Worm (Caenorhabditis elegans) whole organism, L3 larva: ENCODE results near the gene gss-1.

Source experiments
- R02D3.7 ChIP-seq: fragments of 150-350 bp; optimal IDR thresholded peaks from 2 replicates; lab custom pipeline; 2014; ENCODE audit warnings: missing biosample characterization, missing genetic modification characterization
- ama-1 ChIP-seq: fragments of 150-350 bp; optimal IDR thresholded peaks from 2 replicates; lab custom pipeline; 2018
- ceh-16 ChIP-seq: sonication (generic microtip); optimal IDR thresholded peaks from 2 replicates; lab custom pipeline; 2017; ENCODE audit warnings: missing biosample characterization, missing genetic modification characterization
- ceh-9 ChIP-seq: sonication (generic microtip); optimal IDR thresholded peaks from 2 replicates; lab custom pipeline; 2018; ENCODE audit warnings: missing biosample characterization, missing genetic modification characterization
- daf-12 ChIP-seq: fragments of 150-350 bp; optimal IDR thresholded peaks from 2 replicates; lab custom pipeline; 2014; ENCODE audit warnings: missing biosample characterization, missing genetic modification reagents, missing genetic modification characterization
- egl-27 ChIP-seq: sonication (generic microtip); optimal IDR thresholded peaks from 4 replicates; lab custom pipeline; 2017; ENCODE audit warnings: missing biosample characterization, missing genetic modification reagents, missing genetic modification characterization
- egl-5 ChIP-seq: fragments of 150-350 bp; optimal IDR thresholded peaks from 2 replicates; lab custom pipeline; 2017; ENCODE audit warnings: missing biosample characterization, missing genetic modification reagents, missing genetic modification characterization, inconsistent platforms
- elt-1 ChIP-seq: fragments of 150-350 bp; optimal IDR thresholded peaks from 2 replicates; lab custom pipeline; 2014; ENCODE audit warnings: missing biosample characterization, missing genetic modification characterization
- elt-2 ChIP-seq: sonication (generic microtip); optimal IDR thresholded peaks from 2 replicates; lab custom pipeline; 2016; ENCODE audit warnings: missing genetic modification reagents, mild to moderate bottlenecking, missing genetic modification characterization, missing compliant biosample characterization
- fkh-10 ChIP-seq: sonication (generic microtip); optimal IDR thresholded peaks from 2 replicates; lab custom pipeline; 2017; ENCODE audit warnings: missing biosample characterization, missing genetic modification reagents, missing genetic modification characterization
- fos-1 ChIP-seq: fragments of 150-350 bp; optimal IDR thresholded peaks from 2 replicates; lab custom pipeline; 2014; ENCODE audit warnings: missing biosample characterization, missing genetic modification characterization
- hmg-11 ChIP-seq: sonication (generic microtip); optimal IDR thresholded peaks from 2 replicates; lab custom pipeline; 2016; ENCODE audit warnings: missing genetic modification characterization, missing compliant biosample characterization
- jun-1 ChIP-seq: fragments of 150-350 bp; optimal IDR thresholded peaks from 2 replicates; lab custom pipeline; 2014; ENCODE audit warnings: missing biosample characterization, missing genetic modification reagents, missing genetic modification characterization
- lin-39 ChIP-seq: fragments of 150-350 bp; optimal IDR thresholded peaks from 2 replicates; lab custom pipeline; 2018; ENCODE audit warnings: missing biosample characterization, missing genetic modification reagents, missing genetic modification characterization
- mdl-1 ChIP-seq: fragments of 150-350 bp; optimal IDR thresholded peaks from 2 replicates; lab custom pipeline; 2014; ENCODE audit warnings: missing biosample characterization, missing genetic modification characterization
- mml-1 ChIP-seq: fragments of 150-350 bp; sonication (generic microtip); optimal IDR thresholded peaks from 3 replicates; lab custom pipeline; 2014; ENCODE audit warnings: missing biosample characterization, missing genetic modification characterization
- nhr-11 ChIP-seq: fragments of 150-350 bp; optimal IDR thresholded peaks from 2 replicates; lab custom pipeline; 2014; ENCODE audit warnings: missing biosample characterization, missing genetic modification characterization
- nhr-23 ChIP-seq: fragments of 150-350 bp; optimal IDR thresholded peaks from 2 replicates; lab custom pipeline; 2014; ENCODE audit warnings: missing biosample characterization, missing genetic modification reagents, missing genetic modification characterization
- nhr-237 ChIP-seq: fragments of 150-350 bp; optimal IDR thresholded peaks from 2 replicates; lab custom pipeline; 2014; ENCODE audit warnings: missing biosample characterization, missing genetic modification characterization
- nhr-25 ChIP-seq: sonication (generic microtip); optimal IDR thresholded peaks from 2 replicates; lab custom pipeline; 2017; ENCODE audit warnings: missing biosample characterization, missing genetic modification characterization
- nhr-28 ChIP-seq: fragments of 150-350 bp; optimal IDR thresholded peaks from 2 replicates; lab custom pipeline; 2014; ENCODE audit warnings: missing biosample characterization, missing genetic modification characterization
- nhr-43 ChIP-seq: sonication (generic microtip); optimal IDR thresholded peaks from 2 replicates; lab custom pipeline; 2016; ENCODE audit warnings: mild to moderate bottlenecking, missing genetic modification characterization, missing compliant biosample characterization; ENCODE audit not compliant: poor library complexity, severe bottlenecking
- nhr-67 ChIP-seq: fragments of 150-350 bp; optimal IDR thresholded peaks from 2 replicates; lab custom pipeline; 2014; ENCODE audit warnings: missing biosample characterization, missing genetic modification characterization
- nhr-76 ChIP-seq: fragments of 150-350 bp; sonication (generic microtip); optimal IDR thresholded peaks from 5 replicates; lab custom pipeline; 2014; ENCODE audit warnings: missing biosample characterization, missing genetic modification characterization
- pha-4 ChIP-seq: fragments of 150-350 bp; optimal IDR thresholded peaks from 2 replicates; lab custom pipeline; 2014; ENCODE audit warnings: missing biosample characterization, missing genetic modification reagents, missing genetic modification characterization
- pqm-1 ChIP-seq: fragments of 150-350 bp; optimal IDR thresholded peaks from 2 replicates; lab custom pipeline; 2017; ENCODE audit warnings: missing biosample characterization, missing genetic modification characterization, inconsistent platforms
- sea-2 ChIP-seq: fragments of 150-350 bp; sonication (generic microtip); optimal IDR thresholded peaks from 4 replicates; lab custom pipeline; 2014; ENCODE audit warnings: missing biosample characterization, missing genetic modification reagents, missing genetic modification characterization
- snpc-4 ChIP-seq: fragments of 150-350 bp; optimal IDR thresholded peaks from 2 replicates; lab custom pipeline; 2014; ENCODE audit warnings: missing biosample characterization, missing genetic modification characterization
- tbx-2 ChIP-seq: sonication (generic microtip); optimal IDR thresholded peaks from 2 replicates; lab custom pipeline; 2016; ENCODE audit warnings: mild to moderate bottlenecking, missing genetic modification characterization, missing compliant biosample characterization
- unc-39 ChIP-seq: sonication (generic microtip); optimal IDR thresholded peaks from 4 replicates; lab custom pipeline; 2017; ENCODE audit warnings: missing biosample characterization, missing genetic modification characterization
- zag-1 ChIP-seq: fragments of 150-350 bp; optimal IDR thresholded peaks from 2 replicates; lab custom pipeline; 2014; ENCODE audit warnings: missing biosample characterization, missing genetic modification characterization
- ztf-11 ChIP-seq: fragments of 150-350 bp; optimal IDR thresholded peaks from 2 replicates; lab custom pipeline; 2014; ENCODE audit warnings: missing biosample characterization, missing genetic modification characterization
- ztf-4 ChIP-seq: fragments of 150-350 bp; optimal IDR thresholded peaks from 2 replicates; lab custom pipeline; 2014; ENCODE audit warnings: missing biosample characterization, missing genetic modification characterization

The gss-1 gene

ce11 chrII:9407020-9407419 is 9.2 kb downstream of the gss-1 start, which contains the start of gene mpz-6:
mpz-6 (minus strand) TSS chrII:9407120.
- TF ChIP-seq nhr-11 (tag; lab: Kevin White, UChicago) (no peak), mml-1 (tag; lab: Kevin White, UChicago) (no peak)

- TF ChIP-seq R02D3.7 (tag; lab: Kevin White, UChicago) (no peak), ztf-11 (no peak), lin-39 (tag; lab: Kevin White, UChicago) (no peak), nhr-28 (no peak), ceh-16 (tag; lab: Kevin White, UChicago) (no peak), mml-1 (tag; lab: Kevin White, UChicago) (no peak), hmg-11 (no peak), fos-1 (tag; lab: Kevin White, UChicago) (no peak), nhr-25 (tag; lab: Kevin White, UChicago) (no peak), nhr-237 (tag; lab: Kevin White, UChicago) (no peak), daf-12 (tag; lab: Kevin White, UChicago) (no peak), jun-1 (tag; lab: Kevin White, UChicago) (no peak), mdl-1 (tag; lab: Kevin White, UChicago) (no peak), ceh-9 (no peak)
These were observed 12.4 kb downstream of the gss-1 start, which contains the start of gene Y51B9A.5 for ce11 chrII:9403846-9404245. Y51B9A.5 (plus strand) TSS chrII:9404146.

DNA sequence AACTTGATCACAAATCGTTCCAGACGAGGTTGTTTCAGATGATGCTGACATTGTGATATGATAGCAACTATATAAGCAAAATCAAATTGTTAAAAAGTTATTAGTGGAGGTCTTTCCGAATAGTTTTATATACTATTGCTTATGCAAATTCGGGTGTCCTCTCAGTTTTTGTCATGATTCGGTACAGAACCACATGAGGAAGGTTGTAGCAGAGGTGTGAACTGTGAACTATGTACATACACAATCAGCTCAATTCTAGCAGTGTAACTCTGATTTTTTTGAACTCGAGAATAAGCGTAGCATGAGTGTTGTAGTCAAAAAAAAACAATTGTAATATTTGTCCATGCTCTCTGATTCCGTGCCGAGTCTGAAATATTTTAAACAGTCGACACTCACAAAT is 13.1 kb downstream of the gss-1 start, which contains the start of gene Y51B9A.6:
Y51B9A.6 (minus strand) TSS at position 101 of the 400 bp plus-strand sequence.
- no peak for TF ChIP-seq R02D3.7 (tag; lab: Kevin White, UChicago)
- TF ChIP-seq nhr-23 (tag; lab: Kevin White, UChicago), result no peak
- TF ChIP-seq sea-2 (GFP tag; lab: Kevin White, UChicago), result no peak
- TF ChIP-seq ama-1, result no peak
- TF ChIP-seq pha-4 (tag; lab: Kevin White, UChicago), result no peak
- TF ChIP-seq egl-27 (tag; lab: Kevin White, UChicago), result no peak
- TF ChIP-seq egl-5 (tag; lab: Kevin White, UChicago), result no peak

DNA sequence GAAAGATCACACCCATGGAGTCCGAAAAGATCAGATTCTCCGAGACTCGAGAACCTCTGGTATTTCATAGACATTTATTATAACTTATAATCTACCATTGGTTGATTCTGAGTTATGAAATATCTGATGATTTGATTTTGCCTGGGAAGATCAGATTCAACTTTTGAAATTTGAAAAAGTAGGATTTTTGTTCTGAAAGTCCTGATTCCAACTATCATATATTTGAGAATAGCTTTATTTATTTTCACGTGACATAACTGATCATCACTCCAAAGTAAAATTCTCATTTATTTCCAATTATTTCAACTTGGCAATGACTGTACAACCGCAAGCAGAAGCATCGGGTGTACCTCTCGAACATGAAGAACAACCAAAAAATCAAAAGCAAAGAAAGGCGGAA is 16.5 kb downstream of the gss-1 start, which contains the start of gene Y51B9A.7:
Y51B9A.7 (plus strand) TSS at position 301 of the 400 bp plus-strand sequence.
- no peak for TF ChIP-seq egl-27 (tag; lab: Kevin White, UChicago)
- TF ChIP-seq nhr-23 (tag; lab: Kevin White, UChicago), result no peak
- no peak for TF ChIP-seq tbx-2 (tag; lab: Kevin White, UChicago)
- TF ChIP-seq nhr-43 (tag; lab: Kevin White, UChicago), result no peak
- TF ChIP-seq ama-1, result no peak
- TF ChIP-seq hmg-11, result no peak
- no peak for TF ChIP-seq unc-39 (tag; lab: Kevin White, UChicago)
- TF ChIP-seq fkh-10 (GFP tag; lab: Kevin White, UChicago), result no peak
- TF ChIP-seq fos-1 (tag; lab: Kevin White, UChicago), result no peak
- no peak for TF ChIP-seq egl-5 (tag; lab: Kevin White, UChicago)
- TF ChIP-seq snpc-4 (tag; lab: Kevin White, UChicago), result no peak
- no peak for TF ChIP-seq zag-1 (tag; lab: Kevin White, UChicago)
- no peak for TF ChIP-seq elt-1 (tag; lab: Kevin White, UChicago)
- TF ChIP-seq nhr-76 (tag; lab: Kevin White, UChicago), result no peak
- TF ChIP-seq pqm-1 (tag; lab: Kevin White, UChicago), result no peak
- TF ChIP-seq ztf-4 (tag; lab: Kevin White, UChicago), result no peak

ce11 chrII:9398370-9398901 is 17.8 kb downstream of the gss-1 start, which contains the start of the genes Y51B9A.14 and Y51B9A.8:
Y51B9A.14 (minus strand) TSS chrII:9398470.
Y51B9A.8 (plus strand) TSS chrII:9398851.
- no peak for TF ChIP-seq unc-39 (tag; lab: Kevin White, UChicago)

DNA sequence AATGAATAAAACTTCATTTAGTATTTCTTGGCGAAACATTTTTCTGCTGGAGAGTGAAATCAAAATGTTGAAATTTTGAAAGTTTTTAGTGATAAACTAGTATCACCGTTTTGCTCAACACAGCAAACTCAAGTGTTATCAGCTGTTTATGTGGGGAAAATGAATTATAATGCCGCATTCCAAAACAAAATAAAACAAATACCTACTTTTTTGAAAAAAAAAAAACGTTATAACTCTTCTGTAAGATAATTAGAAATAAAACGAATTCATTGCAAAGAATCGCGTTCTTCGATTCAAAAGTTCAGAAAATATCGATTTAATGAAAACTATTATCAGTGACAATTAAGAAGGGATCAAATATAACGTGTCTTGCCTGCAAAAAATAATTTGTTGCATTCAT is 18.7 kb downstream of the gss-1 start, which contains the start of gene Y51B9A.9:
Y51B9A.9 (minus strand) TSS at position 101 of the 400 bp plus-strand sequence.
- no peak for TF ChIP-seq mml-1 (tag; lab: Kevin White, UChicago)
- TF ChIP-seq jun-1 (tag; lab: Kevin White, UChicago), result no peak
- TF ChIP-seq nhr-67 (tag; lab: Kevin White, UChicago), result no peak
- no peak for TF ChIP-seq nhr-25 (tag; lab: Kevin White, UChicago)
- peak; percentile 22 for TF ChIP-seq elt-2 (tag; lab: Kevin White, UChicago)
